Fruit fly (Drosophila melanogaster): ENCODE results near the gene Mon1.

- no peak for TF ChIP-seq h (optimal IDR thresholded peaks at IDR 0.05)
- no peak for TF ChIP-seq psq (optimal IDR thresholded peaks at IDR 0.05)
- no peak for TF ChIP-seq Sin3A (optimal IDR thresholded peaks at IDR 0.05)
These were observed 41.6 kb downstream of the Mon1 start, which contains the start of gene CG3036 for dm6 chr2L:4891914-4892469.
